Fruit fly (Drosophila melanogaster): ENCODE measurements around the gene Septin4.

DNA sequence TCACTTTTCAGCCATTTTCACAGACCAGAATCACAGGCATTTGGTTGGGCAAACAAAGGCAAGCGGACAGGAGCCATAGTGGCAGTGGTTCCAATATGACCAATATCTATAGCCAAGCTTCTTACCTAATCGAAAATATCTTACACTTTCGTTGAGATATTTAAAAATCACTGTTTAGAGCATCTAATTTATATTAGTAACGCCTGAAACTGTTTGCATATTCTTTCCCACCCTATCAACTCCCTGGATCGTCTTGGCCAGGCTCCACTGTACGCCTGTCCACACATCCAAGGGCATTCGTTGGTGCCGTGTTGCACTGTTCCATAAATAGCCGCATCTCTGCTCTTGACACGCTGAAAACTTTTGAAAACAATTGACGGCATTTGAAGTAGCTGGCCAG lies 4.5 kb downstream of the Septin4 start:
- no peak for TF ChIP-seq CTCF (optimal IDR thresholded peaks at IDR 0.05)
- no peak for TF ChIP-seq CG8478 (optimal IDR thresholded peaks at IDR 0.05)

All from S2 (cell line).